Worm (Caenorhabditis elegans) whole organism, mixed stage, embryonic: ENCODE data around the gene cid-1.
A peak's percentile ranks its signal among the peaks of the same experiment; 100 is the strongest.

Source experiments
- M03D4.4 ChIP-seq: sonication (generic microtip); optimal IDR thresholded peaks from 2 replicates; lab custom pipeline; 2017; ENCODE audit warnings: mild to moderate bottlenecking, missing genetic modification characterization, missing compliant biosample characterization
- bed-3 ChIP-seq: fragments of 200-800 bp; sonication (Bioruptor generic); optimal IDR thresholded peaks from 3 replicates; lab custom pipeline; 2018; ENCODE audit warnings: mild to moderate bottlenecking, missing genetic modification characterization, moderate library complexity, missing compliant biosample characterization
- blmp-1 ChIP-seq: fragments of 150-350 bp; optimal IDR thresholded peaks from 2 replicates; lab custom pipeline; 2014; ENCODE audit warnings: missing biosample characterization, missing genetic modification characterization
- ceh-43 ChIP-seq: fragments of 200-800 bp; sonication (Bioruptor generic); optimal IDR thresholded peaks from 2 replicates; lab custom pipeline; 2018; ENCODE audit warnings: mild to moderate bottlenecking, missing genetic modification characterization, moderate library complexity, missing compliant biosample characterization
- ceh-83 ChIP-seq: fragments of 200-800 bp; sonication (Bioruptor generic); optimal IDR thresholded peaks from 2 replicates; lab custom pipeline; 2018; ENCODE audit warnings: mild to moderate bottlenecking, missing genetic modification characterization, missing compliant biosample characterization
- ces-1 ChIP-seq: fragments of 150-350 bp; optimal IDR thresholded peaks from 2 replicates; lab custom pipeline; 2014; ENCODE audit warnings: missing biosample characterization, missing genetic modification reagents, missing genetic modification characterization
- cnd-1 ChIP-seq: fragments of 200-800 bp; sonication (Bioruptor generic); optimal IDR thresholded peaks from 2 replicates; lab custom pipeline; 2018; ENCODE audit warnings: mild to moderate bottlenecking, missing genetic modification characterization, missing compliant biosample characterization
- drap-1 ChIP-seq: fragments of 200-800 bp; sonication (Bioruptor generic); optimal IDR thresholded peaks from 3 replicates; lab custom pipeline; 2018; ENCODE audit warnings: mild to moderate bottlenecking, missing genetic modification characterization, missing compliant biosample characterization
- elt-1 ChIP-seq: sonication (generic microtip); optimal IDR thresholded peaks from 2 replicates; lab custom pipeline; 2017; ENCODE audit warnings: missing genetic modification characterization, mild to moderate bottlenecking, missing compliant biosample characterization, antibody characterized with exemption, moderate library complexity, borderline replicate concordance; ENCODE audit not compliant: insufficient read depth
- elt-3 ChIP-seq: fragments of 150-350 bp; optimal IDR thresholded peaks from 2 replicates; lab custom pipeline; 2014; ENCODE audit warnings: missing biosample characterization, missing genetic modification characterization
- ham-2 ChIP-seq: fragments of 200-800 bp; sonication (Bioruptor generic); optimal IDR thresholded peaks from 2 replicates; lab custom pipeline; 2018; ENCODE audit warnings: mild to moderate bottlenecking, missing genetic modification characterization, missing compliant biosample characterization
- hlh-1 ChIP-seq: fragments of 150-350 bp; optimal IDR thresholded peaks from 2 replicates; lab custom pipeline; 2014; ENCODE audit warnings: missing biosample characterization, missing genetic modification reagents, missing genetic modification characterization
- lin-13 ChIP-seq: fragments of 150-350 bp; optimal IDR thresholded peaks from 2 replicates; lab custom pipeline; 2014; ENCODE audit warnings: missing biosample characterization, missing genetic modification characterization
- lin-32 ChIP-seq: fragments of 200-800 bp; sonication (Bioruptor generic); optimal IDR thresholded peaks from 2 replicates; lab custom pipeline; 2018; ENCODE audit warnings: mild to moderate bottlenecking, missing genetic modification characterization, missing compliant biosample characterization
- lsy-2 ChIP-seq: fragments of 150-350 bp; optimal IDR thresholded peaks from 2 replicates; lab custom pipeline; 2014; ENCODE audit warnings: missing biosample characterization, missing genetic modification characterization
- mab-5 ChIP-seq: fragments of 150-350 bp; optimal IDR thresholded peaks from 2 replicates; lab custom pipeline; 2014; ENCODE audit warnings: missing biosample characterization, missing genetic modification characterization
- mep-1 ChIP-seq: fragments of 150-350 bp; optimal IDR thresholded peaks from 2 replicates; lab custom pipeline; 2017; ENCODE audit warnings: missing biosample characterization, missing genetic modification reagents, missing genetic modification characterization, inconsistent platforms
- mls-2 ChIP-seq: sonication (generic microtip); optimal IDR thresholded peaks from 2 replicates; lab custom pipeline; 2016; ENCODE audit warnings: mild to moderate bottlenecking, missing genetic modification characterization, moderate library complexity, missing compliant biosample characterization
- nhr-12 ChIP-seq: fragments of 150-350 bp; optimal IDR thresholded peaks from 2 replicates; lab custom pipeline; 2014; ENCODE audit warnings: missing biosample characterization, missing genetic modification characterization
- nhr-2 ChIP-seq: fragments of 150-350 bp; optimal IDR thresholded peaks from 2 replicates; lab custom pipeline; 2014; ENCODE audit warnings: missing biosample characterization, missing genetic modification characterization
- nhr-237 ChIP-seq: fragments of 150-350 bp; optimal IDR thresholded peaks from 2 replicates; lab custom pipeline; 2014; ENCODE audit warnings: missing biosample characterization, missing genetic modification characterization
- nhr-28 ChIP-seq: fragments of 150-350 bp; optimal IDR thresholded peaks from 2 replicates; lab custom pipeline; 2014; ENCODE audit warnings: missing biosample characterization, missing genetic modification characterization
- nhr-76 ChIP-seq: sonication (generic microtip); optimal IDR thresholded peaks from 2 replicates; lab custom pipeline; 2017; ENCODE audit warnings: missing biosample characterization, missing genetic modification characterization
- snpc-4 ChIP-seq: fragments of 150-350 bp; optimal IDR thresholded peaks from 2 replicates; lab custom pipeline; 2014; ENCODE audit warnings: missing biosample characterization, missing genetic modification characterization
- sptf-1 ChIP-seq: sonication (generic microtip); optimal IDR thresholded peaks from 2 replicates; lab custom pipeline; 2017; ENCODE audit warnings: mild to moderate bottlenecking, missing genetic modification characterization, moderate library complexity, missing compliant biosample characterization
- tbx-8 ChIP-seq: fragments of 200-800 bp; sonication (Bioruptor generic); optimal IDR thresholded peaks from 2 replicates; lab custom pipeline; 2018; ENCODE audit warnings: mild to moderate bottlenecking, missing genetic modification characterization, moderate library complexity, missing compliant biosample characterization
- unc-39 ChIP-seq: fragments of 150-350 bp; optimal IDR thresholded peaks from 2 replicates; lab custom pipeline; 2014; ENCODE audit warnings: missing biosample characterization, missing genetic modification characterization
- unc-62 ChIP-seq: fragments of 150-350 bp; optimal IDR thresholded peaks from 2 replicates; lab custom pipeline; 2014; ENCODE audit warnings: missing biosample characterization, missing genetic modification reagents, missing genetic modification characterization
- zip-8 ChIP-seq: fragments of 150-350 bp; optimal IDR thresholded peaks from 2 replicates; lab custom pipeline; 2014; ENCODE audit warnings: missing biosample characterization, missing genetic modification characterization
- ztf-11 ChIP-seq: fragments of 150-350 bp; optimal IDR thresholded peaks from 2 replicates; lab custom pipeline; 2014; ENCODE audit warnings: missing biosample characterization, missing genetic modification characterization

Gene cid-1

ce11 chrIII:5155393-5155792 lies 18.3 kb upstream of the cid-1 start:
- TF ChIP-seq ceh-43 (GFP tag; lab: Kevin White, UChicago) (no peak), tbx-8 (GFP tag; lab: Kevin White, UChicago) (no peak), nhr-12 (no peak), unc-62 (GFP tag; lab: Kevin White, UChicago) (no peak), elt-1 (no peak), ztf-11 (tag; lab: Kevin White, UChicago) (no peak), mls-2 (tag; lab: Kevin White, UChicago) (no peak)

ce11 chrIII:5158674-5159073 lies 15.0 kb upstream of the cid-1 start, which contains the start of gene oxy-4:
Gene oxy-4 (minus strand): TSS chrIII:5158774.
- TF ChIP-seq lin-32 (GFP tag; lab: Kevin White, UChicago) = no peak
- TF ChIP-seq ztf-11 (tag; lab: Kevin White, UChicago) = no peak
- no peak for TF ChIP-seq drap-1
- no peak for TF ChIP-seq snpc-4 (tag; lab: Kevin White, UChicago)
- TF ChIP-seq cnd-1 (tag; lab: Kevin White, UChicago) = no peak
- TF ChIP-seq, all 35 proteins: peak for 0

ce11 chrIII:5159505-5159904 lies 14.2 kb upstream of the cid-1 start, which contains the start of gene T10F2.5:
Gene T10F2.5 (minus strand): TSS chrIII:5159605.
- TF ChIP-seq M03D4.4 (no peak), hlh-1 (tag; lab: Kevin White, UChicago) (no peak), nhr-28 (tag; lab: Kevin White, UChicago) (no peak), nhr-237 (tag; lab: Kevin White, UChicago) (no peak), sptf-1 (no peak), lin-13 (tag; lab: Kevin White, UChicago) (no peak), snpc-4 (tag; lab: Kevin White, UChicago) (no peak), unc-62 (GFP tag; lab: Kevin White, UChicago) (no peak), nhr-76 (tag; lab: Kevin White, UChicago) (no peak), zip-8 (tag; lab: Kevin White, UChicago) (no peak), drap-1 (no peak), lsy-2 (tag; lab: Kevin White, UChicago) (no peak), nhr-2 (no peak), mab-5 (tag; lab: Kevin White, UChicago) (no peak), unc-39 (tag; lab: Kevin White, UChicago) (no peak), mep-1 (no peak)

- TF ChIP-seq ceh-83 (GFP tag; lab: Kevin White, UChicago) (no peak), ceh-43 (GFP tag; lab: Kevin White, UChicago) (no peak), ztf-11 (tag; lab: Kevin White, UChicago) (no peak), lsy-2 (tag; lab: Kevin White, UChicago) (no peak), lin-32 (GFP tag; lab: Kevin White, UChicago) (no peak), nhr-28 (tag; lab: Kevin White, UChicago) (no peak), bed-3 (GFP tag; lab: Kevin White, UChicago) (no peak), blmp-1 (no peak), unc-39 (tag; lab: Kevin White, UChicago) (no peak), ham-2 (GFP tag; lab: Kevin White, UChicago) (no peak), tbx-8 (GFP tag; lab: Kevin White, UChicago) (no peak), elt-3 (tag; lab: Kevin White, UChicago) (no peak), nhr-2 (no peak)
Measured at ce11 chrIII:5160803-5161202, 12.9 kb upstream of the cid-1 start.

- TF ChIP-seq mep-1 = peak; percentile 30
- TF ChIP-seq lin-13 (tag; lab: Kevin White, UChicago) = no peak
- TF ChIP-seq ces-1 (GFP tag; lab: Kevin White, UChicago) = peak; percentile 73
- TF ChIP-seq drap-1 = no peak
- TF ChIP-seq, all 35 proteins: peak for 2
Measured at ce11 chrIII:5162820-5163631, 10.7 kb upstream of the cid-1 start, which contains the start of gene gars-1. Gene gars-1 (minus strand): TSS chrIII:5163627.
